Worm (Caenorhabditis elegans) whole organism, early embryonic: ENCODE data around the gene F54D10.5.

Experiments
- B0310.2 ChIP-seq: sonication (generic microtip); optimal IDR thresholded peaks from 2 replicates; lab custom pipeline; 2016; ENCODE audit warnings: mild to moderate bottlenecking, missing genetic modification characterization, missing compliant biosample characterization
- F13C5.2 ChIP-seq: sonication (generic microtip); optimal IDR thresholded peaks from 2 replicates; lab custom pipeline; 2017; ENCODE audit warnings: mild to moderate bottlenecking, missing genetic modification characterization, inconsistent platforms, missing compliant biosample characterization
- aly-1 ChIP-seq: sonication (generic microtip); optimal IDR thresholded peaks from 2 replicates; lab custom pipeline; 2016; ENCODE audit warnings: missing genetic modification characterization, missing compliant biosample characterization
- ama-1 ChIP-seq: fragments of 150-350 bp; optimal IDR thresholded peaks from 2 replicates; lab custom pipeline; 2014
- ceh-13 ChIP-seq: fragments of 200-800 bp; sonication (Bioruptor generic); optimal IDR thresholded peaks from 2 replicates; lab custom pipeline; 2018; ENCODE audit warnings: mild to moderate bottlenecking, missing genetic modification characterization, missing compliant biosample characterization
- ceh-36 ChIP-seq: sonication (generic microtip); optimal IDR thresholded peaks from 2 replicates; lab custom pipeline; 2016; ENCODE audit warnings: missing genetic modification characterization, inconsistent platforms, missing compliant biosample characterization
- ets-7 ChIP-seq: sonication (generic microtip); optimal IDR thresholded peaks from 2 replicates; lab custom pipeline; 2016; ENCODE audit warnings: missing genotype, missing genetic modification characterization, missing compliant biosample characterization
- flt-1 ChIP-seq: fragments of 200-800 bp; sonication (Bioruptor generic); IDR thresholded peaks from 2 replicates; pipeline ENCODE4 v1.3.6; 2022; ENCODE audit warnings: missing genetic modification characterization, missing compliant biosample characterization
- hmbx-1 ChIP-seq: sonication (generic microtip); optimal IDR thresholded peaks from 2 replicates; lab custom pipeline; 2016; ENCODE audit warnings: mild to moderate bottlenecking, missing genetic modification characterization, missing compliant biosample characterization
- hmg-4 ChIP-seq: fragments of 200-800 bp; sonication (Bioruptor generic); optimal IDR thresholded peaks from 2 replicates; lab custom pipeline; 2018; ENCODE audit warnings: mild to moderate bottlenecking, missing genetic modification characterization, missing compliant biosample characterization
- hnd-1 ChIP-seq: sonication (generic microtip); optimal IDR thresholded peaks from 2 replicates; lab custom pipeline; 2016; ENCODE audit warnings: missing genetic modification characterization, missing compliant biosample characterization
- pes-1 ChIP-seq: fragments of 200-800 bp; sonication (Bioruptor generic); IDR thresholded peaks from 2 replicates; pipeline ENCODE4 v1.3.6; 2022; ENCODE audit warnings: missing genetic modification reagents, missing genetic modification characterization, missing compliant biosample characterization
- scrt-1 ChIP-seq: fragments of 200-800 bp; sonication (Bioruptor generic); IDR thresholded peaks from 2 replicates; pipeline ENCODE4 v1.3.6; 2022; ENCODE audit warnings: missing genetic modification characterization, missing compliant biosample characterization
- sea-1 ChIP-seq: fragments of 200-800 bp; sonication (Bioruptor generic); conservative IDR thresholded peaks from 2 replicates; pipeline ENCODE4 v1.3.6; 2022; ENCODE audit warnings: missing genetic modification characterization, missing compliant biosample characterization
- tbx-11 ChIP-seq: fragments of 200-800 bp; sonication (Bioruptor generic); IDR thresholded peaks from 2 replicates; pipeline ENCODE4 v1.3.6; 2022; ENCODE audit warnings: missing genetic modification characterization, missing compliant biosample characterization
- tbx-37 ChIP-seq: fragments of 200-800 bp; sonication (Bioruptor generic); conservative IDR thresholded peaks from 2 replicates; pipeline ENCODE4 v1.3.6; 2022; ENCODE audit warnings: missing genetic modification reagents, missing genetic modification characterization, missing compliant biosample characterization
- tra-4 ChIP-seq: sonication (generic microtip); optimal IDR thresholded peaks from 2 replicates; lab custom pipeline; 2017; ENCODE audit warnings: missing genetic modification characterization, missing compliant biosample characterization

F54D10.5 gene

ce11 chrII:3788356-3788962, 19.5 kb downstream of the F54D10.5 start:
- TF ChIP-seq F13C5.2 (no peak), aly-1 (tag; lab: Kevin White, UChicago) (no peak), B0310.2 (no peak), tbx-11 (GFP tag; lab: Robert Waterston, UW) (no peak), ets-7 (no peak), ceh-13 (GFP tag; lab: Kevin White, UChicago) (no peak), hnd-1 (no peak)

DNA sequence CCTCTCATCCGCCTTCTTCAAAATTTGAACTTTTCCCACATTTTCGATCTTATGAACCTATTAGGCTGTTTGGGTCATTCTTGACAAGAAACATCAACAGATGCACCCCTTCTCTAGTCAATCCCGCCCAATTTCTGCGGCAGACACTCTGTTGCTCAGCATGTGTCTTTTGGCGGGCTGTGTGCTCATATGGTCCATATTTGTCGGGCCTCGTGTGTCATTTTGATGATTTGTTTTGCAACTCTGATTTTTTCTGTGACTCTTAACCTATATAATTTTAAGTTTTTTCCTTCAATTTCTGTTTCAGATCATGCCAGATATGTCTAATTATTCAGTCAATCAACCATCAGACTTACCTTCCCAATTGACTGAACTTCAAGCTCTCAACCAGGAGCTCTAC, 20.8 kb downstream of the F54D10.5 start, which contains the start of gene T24E12.13:
T24E12.13 (plus strand) TSS at position 301 of the 400 bp plus-strand sequence.
- TF ChIP-seq sea-1 (GFP tag; lab: Robert Waterston, UW) (no peak), tbx-11 (GFP tag; lab: Robert Waterston, UW) (no peak), tbx-37 (GFP tag; lab: Robert Waterston, UW) (no peak), pes-1 (no peak), ceh-13 (GFP tag; lab: Kevin White, UChicago) (no peak), ama-1 (lab: Kevin White, UChicago) (no peak), B0310.2 (no peak), ceh-36 (tag; lab: Kevin White, UChicago) (no peak), hmg-4 (GFP tag; lab: Kevin White, UChicago) (no peak), flt-1 (GFP tag; lab: Robert Waterston, UW) (no peak), scrt-1 (GFP tag; lab: Robert Waterston, UW) (no peak)

DNA sequence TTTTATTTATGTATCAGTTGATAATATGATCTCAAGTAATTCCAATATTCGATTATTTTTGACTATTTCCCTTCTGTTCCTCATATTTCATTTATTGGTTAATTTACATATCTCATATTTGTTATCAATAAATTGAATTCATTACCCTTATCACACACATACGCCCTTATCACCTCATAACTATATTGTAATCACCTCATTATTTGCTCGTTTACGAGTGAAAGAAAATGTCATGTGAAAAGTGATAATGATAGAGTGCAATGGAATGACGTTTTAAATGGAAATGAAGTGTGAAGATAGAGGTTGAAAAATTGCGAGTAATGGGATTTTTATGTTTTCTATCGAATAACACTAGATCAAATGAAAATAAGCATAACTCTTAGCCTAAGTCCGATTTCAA, 21.4 kb downstream of the F54D10.5 start:
- TF ChIP-seq scrt-1 (GFP tag; lab: Robert Waterston, UW) = no peak
- TF ChIP-seq tbx-37 (GFP tag; lab: Robert Waterston, UW) = no peak
- no peak for TF ChIP-seq tbx-11 (GFP tag; lab: Robert Waterston, UW)
- no peak for TF ChIP-seq aly-1 (tag; lab: Kevin White, UChicago)
- TF ChIP-seq ceh-36 (tag; lab: Kevin White, UChicago) = no peak
- TF ChIP-seq ceh-13 (GFP tag; lab: Kevin White, UChicago) = no peak
- no peak for TF ChIP-seq ama-1 (lab: Kevin White, UChicago)
- TF ChIP-seq tra-4 (tag; lab: Kevin White, UChicago) = no peak
- no peak for TF ChIP-seq flt-1 (GFP tag; lab: Robert Waterston, UW)
- no peak for TF ChIP-seq F13C5.2
- TF ChIP-seq hnd-1 = no peak
- TF ChIP-seq hmg-4 (GFP tag; lab: Kevin White, UChicago) = no peak

DNA sequence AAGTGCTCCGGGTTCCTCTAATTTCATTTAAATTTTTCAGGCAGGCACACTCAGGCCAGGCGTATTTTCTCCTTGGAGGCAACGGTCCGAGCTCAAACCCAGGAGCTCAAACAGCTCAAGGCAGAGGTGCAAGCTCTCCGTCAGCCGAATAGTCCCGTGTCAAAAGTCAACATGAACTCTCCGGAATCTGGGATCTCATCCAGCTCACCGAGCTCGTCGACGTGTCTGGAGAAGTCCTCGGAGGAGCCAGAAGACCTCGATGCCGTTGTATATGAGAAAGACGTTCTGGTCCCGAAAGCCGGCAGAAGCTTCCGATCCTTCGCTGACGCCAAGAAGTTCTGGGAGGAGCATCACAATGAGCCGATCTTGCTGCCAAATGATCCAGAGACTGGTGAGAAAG, 22.2 kb downstream of the F54D10.5 start:
- TF ChIP-seq ets-7 = no peak
- TF ChIP-seq sea-1 (GFP tag; lab: Robert Waterston, UW) = no peak
- TF ChIP-seq ama-1 (lab: Kevin White, UChicago) = no peak
- TF ChIP-seq hmg-4 (GFP tag; lab: Kevin White, UChicago) = no peak
- TF ChIP-seq tbx-37 (GFP tag; lab: Robert Waterston, UW) = no peak
- no peak for TF ChIP-seq B0310.2
- TF ChIP-seq scrt-1 (GFP tag; lab: Robert Waterston, UW) = no peak
- TF ChIP-seq flt-1 (GFP tag; lab: Robert Waterston, UW) = no peak
- no peak for TF ChIP-seq tra-4 (tag; lab: Kevin White, UChicago)
- no peak for TF ChIP-seq ceh-13 (GFP tag; lab: Kevin White, UChicago)
- no peak for TF ChIP-seq aly-1 (tag; lab: Kevin White, UChicago)
- no peak for TF ChIP-seq hnd-1
- TF ChIP-seq F13C5.2 = no peak
- no peak for TF ChIP-seq tbx-11 (GFP tag; lab: Robert Waterston, UW)
- TF ChIP-seq ceh-36 (tag; lab: Kevin White, UChicago) = no peak
- no peak for TF ChIP-seq pes-1

ce11 chrII:3785257-3785656, 22.7 kb downstream of the F54D10.5 start, which contains the start of gene T24E12.1:
T24E12.1 (plus strand) TSS chrII:3785557.
- TF ChIP-seq hmg-4 (GFP tag; lab: Kevin White, UChicago) (no peak), ceh-13 (GFP tag; lab: Kevin White, UChicago) (no peak), hmbx-1 (tag; lab: Kevin White, UChicago) (no peak), hnd-1 (no peak)

DNA sequence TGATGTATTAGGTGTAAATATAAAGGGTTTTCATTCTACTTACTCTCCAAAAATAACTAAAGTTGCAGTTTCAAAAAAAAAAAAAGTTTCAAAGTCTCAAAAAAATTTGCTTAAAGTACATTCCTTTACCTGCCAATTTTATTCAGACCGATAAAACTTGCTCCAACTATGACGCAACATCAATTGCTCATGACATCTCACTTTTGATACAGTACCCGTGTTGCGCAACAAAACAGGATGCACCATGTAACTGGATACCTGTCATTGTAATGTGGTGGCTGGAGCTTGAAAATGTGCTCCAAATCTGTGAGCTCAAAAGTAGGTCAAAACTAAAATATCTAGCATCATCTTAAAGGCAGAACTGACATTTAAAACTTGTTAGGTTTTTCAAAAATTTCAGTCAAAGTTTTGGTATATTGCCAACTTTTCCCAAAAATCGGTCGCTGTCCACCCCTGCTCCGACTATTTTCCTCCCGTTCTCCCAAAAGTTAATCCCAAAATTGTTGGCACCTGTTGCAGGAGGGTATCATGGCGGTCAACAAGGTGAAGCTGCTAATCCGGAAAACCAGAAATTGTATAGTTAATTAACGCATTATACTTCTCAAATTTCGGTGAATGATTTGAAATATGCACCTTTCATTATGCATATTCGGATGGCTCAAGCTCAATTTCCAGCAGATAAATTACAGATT, 25.5 kb downstream of the F54D10.5 start, which contains the start of gene T24E12.2:
T24E12.2 (plus strand) TSS at position 642 of the 692 bp plus-strand sequence.
- no peak for TF ChIP-seq ama-1 (lab: Kevin White, UChicago)
- TF ChIP-seq hnd-1 = no peak
- no peak for TF ChIP-seq sea-1 (GFP tag; lab: Robert Waterston, UW)
- no peak for TF ChIP-seq F13C5.2
- no peak for TF ChIP-seq ceh-36 (tag; lab: Kevin White, UChicago)
- TF ChIP-seq tbx-11 (GFP tag; lab: Robert Waterston, UW) = no peak
- no peak for TF ChIP-seq flt-1 (GFP tag; lab: Robert Waterston, UW)

DNA sequence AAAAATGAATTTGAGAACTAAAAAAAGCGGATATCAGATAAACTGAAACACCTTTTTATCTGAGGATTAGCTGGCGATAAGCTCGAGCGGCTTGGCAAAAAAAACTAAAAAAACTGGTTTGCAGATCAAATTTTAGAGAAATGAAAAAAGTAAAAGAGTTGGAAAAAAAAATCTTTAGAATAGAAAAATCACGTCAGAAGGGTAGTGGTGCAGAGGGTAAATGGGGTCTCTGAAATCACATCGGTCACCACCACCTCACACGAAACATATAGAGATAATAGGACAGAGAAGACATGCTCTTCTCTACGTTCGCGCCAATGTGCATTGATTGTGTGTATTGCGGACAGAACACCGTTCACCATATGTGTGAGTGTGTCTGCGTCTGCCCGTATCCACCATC, 26.7 kb downstream of the F54D10.5 start:
- TF ChIP-seq sea-1 (GFP tag; lab: Robert Waterston, UW) (no peak), F13C5.2 (no peak), hmg-4 (GFP tag; lab: Kevin White, UChicago) (no peak), hmbx-1 (tag; lab: Kevin White, UChicago) (no peak), tbx-37 (GFP tag; lab: Robert Waterston, UW) (no peak), tra-4 (tag; lab: Kevin White, UChicago) (no peak), B0310.2 (no peak), ceh-36 (tag; lab: Kevin White, UChicago) (no peak), flt-1 (GFP tag; lab: Robert Waterston, UW) (no peak), pes-1 (no peak), ets-7 (no peak), aly-1 (tag; lab: Kevin White, UChicago) (no peak), ama-1 (lab: Kevin White, UChicago) (no peak)
